Worm (Caenorhabditis elegans) whole organism, midembryonic: Measurements from ENCODE around the gene F35E8.9.

Source experiments
- flt-1 ChIP-seq: fragments of 200-800 bp; sonication (Bioruptor generic); IDR thresholded peaks from 2 replicates; pipeline ENCODE4 v1.3.6; 2022; ENCODE audit warnings: missing genetic modification characterization, missing compliant biosample characterization
- klf-2 ChIP-seq: fragments of 200-800 bp; sonication (Bioruptor generic); conservative IDR thresholded peaks from 2 replicates; pipeline ENCODE4 v1.3.6; 2022; ENCODE audit warnings: missing genetic modification reagents, missing genetic modification characterization, missing compliant biosample characterization
- tab-1 ChIP-seq: fragments of 200-800 bp; sonication (Bioruptor generic); IDR thresholded peaks from 2 replicates; pipeline ENCODE4 v1.3.6; 2022; ENCODE audit warnings: missing genetic modification characterization, missing compliant biosample characterization
- ztf-29 ChIP-seq: fragments of 200-800 bp; sonication (Bioruptor generic); IDR thresholded peaks from 2 replicates; pipeline ENCODE4 v1.3.6; 2022; ENCODE audit warnings: missing genetic modification reagents, missing genetic modification characterization, missing compliant biosample characterization

ce11 chrV:15879508-15879907 is 37.9 kb downstream of the F35E8.9 start, which contains the start of gene nhr-84:
- no peak for TF ChIP-seq flt-1 (GFP tag; lab: Robert Waterston, UW)
- TF ChIP-seq klf-2 (GFP tag; lab: Robert Waterston, UW) = no peak
- TF ChIP-seq tab-1 (GFP tag; lab: Robert Waterston, UW) = no peak
- no peak for TF ChIP-seq ztf-29 (GFP tag; lab: Robert Waterston, UW)
